Worm (Caenorhabditis elegans) whole organism, late embryonic: ENCODE results near the gene srd-23.
"Not testable (repeated sequence)": the region's sequence is repeated elsewhere in the genome, so short reads cannot be mapped to it uniquely, and the experiment has no call there.

ENCODE experiments used
- C08G9.2 ChIP-seq: sonication (generic microtip); optimal IDR thresholded peaks from 2 replicates; lab custom pipeline; 2016; ENCODE audit warnings: mild to moderate bottlenecking, missing genetic modification characterization, moderate library complexity, missing compliant biosample characterization
- F13H6.1 ChIP-seq: sonication (generic microtip); optimal IDR thresholded peaks from 2 replicates; lab custom pipeline; 2016; ENCODE audit warnings: missing genetic modification characterization, missing compliant biosample characterization
- K02D7.2 ChIP-seq: sonication (generic microtip); optimal IDR thresholded peaks from 2 replicates; lab custom pipeline; 2017; ENCODE audit warnings: mild to moderate bottlenecking, missing genetic modification characterization, missing compliant biosample characterization
- Y22D7AL.16 ChIP-seq: sonication (generic microtip); optimal IDR thresholded peaks from 2 replicates; lab custom pipeline; 2016; ENCODE audit warnings: missing genetic modification characterization, missing compliant biosample characterization
- ahr-1 ChIP-seq: sonication (generic microtip); optimal IDR thresholded peaks from 2 replicates; lab custom pipeline; 2016; ENCODE audit warnings: missing genetic modification characterization, missing compliant biosample characterization
- ceh-18 ChIP-seq: sonication (generic microtip); optimal IDR thresholded peaks from 2 replicates; lab custom pipeline; 2016; ENCODE audit warnings: missing genetic modification characterization, missing compliant biosample characterization
- ceh-22 ChIP-seq: sonication (generic microtip); optimal IDR thresholded peaks from 2 replicates; lab custom pipeline; 2017; ENCODE audit warnings: missing biosample characterization, missing genetic modification characterization
- ceh-30 ChIP-seq: fragments of 150-350 bp; optimal IDR thresholded peaks from 2 replicates; lab custom pipeline; 2014; ENCODE audit warnings: missing biosample characterization, missing genetic modification characterization
- ceh-34 ChIP-seq: sonication (generic microtip); optimal IDR thresholded peaks from 2 replicates; lab custom pipeline; 2016; ENCODE audit warnings: mild to moderate bottlenecking, missing genetic modification characterization, missing compliant biosample characterization
- dmd-4 ChIP-seq: sonication (generic microtip); optimal IDR thresholded peaks from 2 replicates; lab custom pipeline; 2016; ENCODE audit warnings: borderline replicate concordance, missing genetic modification characterization, missing compliant biosample characterization
- dve-1 ChIP-seq: sonication (generic microtip); optimal IDR thresholded peaks from 2 replicates; lab custom pipeline; 2017; ENCODE audit warnings: antibody characterized with exemption, mild to moderate bottlenecking, missing genetic modification characterization, missing compliant biosample characterization
- elt-4 ChIP-seq: sonication (generic microtip); optimal IDR thresholded peaks from 2 replicates; lab custom pipeline; 2016; ENCODE audit warnings: missing genetic modification characterization, missing compliant biosample characterization
- ets-4 ChIP-seq: sonication (generic microtip); optimal IDR thresholded peaks from 2 replicates; lab custom pipeline; 2016; ENCODE audit warnings: missing genetic modification characterization, missing compliant biosample characterization
- hlh-13 ChIP-seq: fragments of 200-800 bp; sonication (Bioruptor generic); optimal IDR thresholded peaks from 2 replicates; lab custom pipeline; 2018; ENCODE audit warnings: mild to moderate bottlenecking, missing genetic modification characterization, missing compliant biosample characterization
- hlh-15 ChIP-seq: sonication (generic microtip); optimal IDR thresholded peaks from 2 replicates; lab custom pipeline; 2016; ENCODE audit warnings: missing genetic modification characterization, missing compliant biosample characterization
- hlh-6 ChIP-seq: sonication (generic microtip); optimal IDR thresholded peaks from 2 replicates; lab custom pipeline; 2016; ENCODE audit warnings: missing genotype, missing genetic modification characterization, missing compliant biosample characterization
- hlh-8 ChIP-seq: sonication (generic microtip); optimal IDR thresholded peaks from 2 replicates; lab custom pipeline; 2016; ENCODE audit warnings: missing genotype, missing genetic modification characterization, missing compliant biosample characterization
- madf-2 ChIP-seq: sonication (generic microtip); optimal IDR thresholded peaks from 2 replicates; lab custom pipeline; 2017; ENCODE audit warnings: missing genetic modification characterization, missing compliant biosample characterization
- mec-3 ChIP-seq: sonication (generic microtip); optimal IDR thresholded peaks from 2 replicates; lab custom pipeline; 2016; ENCODE audit warnings: borderline replicate concordance, missing genetic modification characterization, missing compliant biosample characterization
- npax-4 ChIP-seq: sonication (generic microtip); optimal IDR thresholded peaks from 2 replicates; lab custom pipeline; 2016; ENCODE audit warnings: missing genetic modification characterization, missing compliant biosample characterization
- pag-3 ChIP-seq: sonication (generic microtip); optimal IDR thresholded peaks from 2 replicates; lab custom pipeline; 2016; ENCODE audit warnings: missing compliant biosample characterization, missing genetic modification characterization, borderline replicate concordance
- pat-9 ChIP-seq: fragments of 200-800 bp; sonication (Bioruptor generic); optimal IDR thresholded peaks from 2 replicates; lab custom pipeline; 2018; ENCODE audit warnings: mild to moderate bottlenecking, missing genetic modification characterization, moderate library complexity, missing compliant biosample characterization
- ref-2 ChIP-seq: sonication (generic microtip); optimal IDR thresholded peaks from 2 replicates; lab custom pipeline; 2016; ENCODE audit warnings: missing genetic modification characterization, missing compliant biosample characterization
- rnt-1 ChIP-seq: sonication (generic microtip); optimal IDR thresholded peaks from 2 replicates; lab custom pipeline; 2016; ENCODE audit warnings: missing genetic modification characterization, missing compliant biosample characterization
- sox-4 ChIP-seq: sonication (generic microtip); optimal IDR thresholded peaks from 2 replicates; lab custom pipeline; 2017; ENCODE audit warnings: mild to moderate bottlenecking, missing genetic modification characterization, inconsistent platforms, missing compliant biosample characterization
- syd-9 ChIP-seq: sonication (generic microtip); optimal IDR thresholded peaks from 2 replicates; lab custom pipeline; 2016; ENCODE audit warnings: mild to moderate bottlenecking, missing genetic modification characterization, moderate library complexity, missing compliant biosample characterization
- tbx-2 ChIP-seq: sonication (generic microtip); optimal IDR thresholded peaks from 2 replicates; lab custom pipeline; 2016; ENCODE audit warnings: missing genetic modification characterization, missing compliant biosample characterization
- ttx-3 ChIP-seq: sonication (generic microtip); optimal IDR thresholded peaks from 2 replicates; lab custom pipeline; 2016; ENCODE audit warnings: missing genetic modification reagents, missing genetic modification characterization, missing compliant biosample characterization
- unc-3 ChIP-seq, 2 experiments: fragments of 200-800 bp in 1 of 2; sonication (Bioruptor generic) in 1 of 2; sonication (generic microtip) in 1 of 2; conservative IDR thresholded peaks in 1 of 2; optimal IDR thresholded peaks in 1 of 2; 2 replicates each; pipeline versions ENCODE4 v1.3.6 to Lab custom; 2016 to 2022; ENCODE audit warnings: missing compliant biosample characterization in 2 of 2, missing genetic modification characterization in 2 of 2, missing genetic modification reagents in 1 of 2
- unc-55 ChIP-seq: sonication (generic microtip); optimal IDR thresholded peaks from 2 replicates; lab custom pipeline; 2017; ENCODE audit warnings: missing biosample characterization, missing genetic modification reagents, missing genetic modification characterization
- unc-86 ChIP-seq: sonication (generic microtip); optimal IDR thresholded peaks from 2 replicates; lab custom pipeline; 2016; ENCODE audit warnings: missing genetic modification characterization, missing compliant biosample characterization
- zip-5 ChIP-seq: sonication (generic microtip); optimal IDR thresholded peaks from 2 replicates; lab custom pipeline; 2016; ENCODE audit warnings: missing genetic modification characterization, missing compliant biosample characterization

Gene srd-23

DNA sequence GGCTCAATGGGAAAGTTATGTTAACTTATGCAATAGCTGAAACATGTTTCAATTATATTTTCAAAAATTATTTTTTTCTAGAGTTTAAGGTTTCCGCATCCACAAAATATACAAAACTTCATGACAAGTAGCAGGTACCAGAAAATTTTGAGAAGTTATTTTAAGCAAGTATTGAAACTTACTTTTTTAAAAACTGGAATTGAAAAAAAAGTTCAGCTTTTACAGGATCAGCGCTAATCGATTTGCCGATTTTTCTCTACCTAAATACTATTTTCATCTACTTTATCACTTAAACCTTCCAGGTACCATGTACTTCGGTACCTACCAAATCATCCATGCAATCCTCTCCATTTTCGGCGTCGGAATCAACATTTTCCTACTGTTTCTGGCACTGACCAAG is at the start of gene srd-23:
srd-23 (plus strand) TSS at position 301 of the 400 bp plus-strand sequence.
- TF ChIP-seq madf-2 (tag; lab: Kevin White, UChicago) (no peak), dmd-4 (tag; lab: Kevin White, UChicago) (no peak), elt-4 (no peak), C08G9.2 (tag; lab: Kevin White, UChicago) (no peak), tbx-2 (no peak), ceh-18 (tag; lab: Kevin White, UChicago) (no peak), pat-9 (no peak), syd-9 (tag; lab: Kevin White, UChicago) (no peak), hlh-6 (tag; lab: Kevin White, UChicago) (no peak), F13H6.1 (tag; lab: Kevin White, UChicago) (no peak), ahr-1 (no peak), ttx-3 (tag; lab: Kevin White, UChicago) (no peak), ets-4 (tag; lab: Kevin White, UChicago) (no peak), mec-3 (no peak), pag-3 (tag; lab: Kevin White, UChicago) (no peak), unc-86 (tag; lab: Kevin White, UChicago) (no peak), K02D7.2 (tag; lab: Kevin White, UChicago) (no peak), dve-1 (tag; lab: Kevin White, UChicago) (no peak)

DNA sequence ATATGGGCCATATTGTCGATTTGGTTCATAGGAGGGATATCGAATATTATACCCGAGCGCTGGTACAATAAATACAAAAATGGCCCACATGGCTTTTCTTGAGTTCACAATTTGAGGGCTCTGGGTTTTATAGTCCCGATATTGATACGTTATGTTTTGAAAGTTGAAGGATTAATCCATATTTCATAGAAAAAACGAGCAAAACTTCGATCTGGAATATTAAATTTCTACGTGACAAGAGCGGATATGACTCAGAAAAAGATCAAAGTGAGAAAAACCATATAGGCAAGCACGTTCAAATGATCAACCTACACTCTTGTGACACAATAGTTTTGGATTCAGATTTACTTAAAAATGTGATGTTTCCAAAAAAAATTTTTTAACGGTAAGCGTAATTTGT is 48.0 kb upstream of the srd-23 start, which contains the start of gene col-135:
col-135 (minus strand) TSS at position 101 of the 400 bp plus-strand sequence.
- no peak for TF ChIP-seq pag-3 (tag; lab: Kevin White, UChicago)
- TF ChIP-seq mec-3: no peak
- TF ChIP-seq hlh-15 (tag; lab: Kevin White, UChicago): no peak
- TF ChIP-seq elt-4: no peak
- TF ChIP-seq zip-5 (tag; lab: Kevin White, UChicago): no peak
- TF ChIP-seq unc-86 (tag; lab: Kevin White, UChicago): no peak
- no peak for TF ChIP-seq rnt-1 (tag; lab: Kevin White, UChicago)
- no peak for TF ChIP-seq ceh-30

- TF ChIP-seq unc-55 (GFP tag; lab: Kevin White, UChicago); syd-9 (tag; lab: Kevin White, UChicago); hlh-13 (GFP tag; lab: Kevin White, UChicago): not testable (repeated sequence)
- TF ChIP-seq, all 69 proteins: peak for 0; not testable (repeated sequence) for 69
These were observed 45.8 kb upstream of the srd-23 start, which contains the start of gene M199.8 for ce11 chrIV:15133899-15134298. Gene M199.8, minus strand, starts transcription at chrIV:15133999.

DNA sequence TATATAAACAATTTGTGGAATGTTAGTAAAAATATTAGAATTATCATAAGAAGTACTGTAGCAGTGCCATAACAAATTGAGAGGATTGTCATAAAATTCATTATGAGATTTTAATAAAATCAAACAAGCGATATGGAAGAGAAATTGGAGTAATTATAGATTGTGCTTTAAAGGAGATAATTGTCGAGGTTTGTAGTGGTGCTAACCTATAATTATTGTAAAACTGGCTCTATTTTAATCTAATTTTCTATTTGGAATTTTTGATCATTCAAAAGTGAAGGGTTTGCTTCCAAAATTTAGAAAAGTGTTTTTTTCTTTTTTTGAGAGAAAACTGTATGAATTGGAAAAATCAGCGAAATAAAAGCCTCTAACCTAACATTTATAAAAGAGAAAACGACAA is 38.9 kb upstream of the srd-23 start, which contains the start of gene srg-51:
srg-51 (minus strand) TSS at position 101 of the 400 bp plus-strand sequence.
- no peak for TF ChIP-seq dve-1 (tag; lab: Kevin White, UChicago)
- no peak for TF ChIP-seq ceh-34
- TF ChIP-seq ceh-22 (tag; lab: Kevin White, UChicago): no peak
- TF ChIP-seq pag-3 (tag; lab: Kevin White, UChicago): no peak
- TF ChIP-seq ttx-3 (tag; lab: Kevin White, UChicago): no peak
- TF ChIP-seq sox-4 (tag; lab: Kevin White, UChicago): no peak
- TF ChIP-seq Y22D7AL.16 (tag; lab: Kevin White, UChicago): no peak
- no peak for TF ChIP-seq ref-2
- no peak for TF ChIP-seq unc-55 (GFP tag; lab: Kevin White, UChicago)
- TF ChIP-seq hlh-8 (tag; lab: Kevin White, UChicago): no peak

DNA sequence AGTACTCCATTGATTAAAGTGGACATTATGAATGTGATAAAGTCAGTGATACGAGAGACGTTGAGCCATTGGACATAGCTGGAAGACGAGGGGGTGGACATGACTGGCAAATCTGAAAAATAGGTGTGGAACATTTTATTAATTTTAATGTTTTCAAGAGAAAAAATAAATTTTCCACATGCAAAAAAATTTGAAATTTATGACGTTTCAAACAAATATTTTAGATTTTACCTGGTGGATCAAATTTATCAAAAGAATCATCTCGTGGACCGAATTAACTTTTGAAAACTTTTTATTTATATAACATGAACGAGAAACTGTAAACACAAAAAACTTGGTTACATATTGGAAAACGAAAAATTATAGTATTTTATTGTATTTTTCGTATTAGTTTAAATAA is 32.6 kb upstream of the srd-23 start, which contains the start of gene str-78:
str-78 (minus strand) TSS at position 101 of the 400 bp plus-strand sequence.
- TF ChIP-seq npax-4: no peak
- no peak for TF ChIP-seq unc-3 (GFP tag; conservative IDR thresholded peaks at IDR 0.05; lab: Robert Waterston, UW)
- no peak for TF ChIP-seq unc-3 (tag; optimal IDR thresholded peaks at IDR 0.05; lab: Kevin White, UChicago)
- no peak for TF ChIP-seq K02D7.2 (tag; lab: Kevin White, UChicago)
- TF ChIP-seq ahr-1: no peak
- TF ChIP-seq, all 69 proteins: peak for 0
